Worm (Caenorhabditis elegans) whole organism, L3 larva: ENCODE data around the gene lrx-1.

ENCODE experiments used
- ZK546.5 ChIP-seq: sonication (generic microtip); optimal IDR thresholded peaks from 2 replicates; lab custom pipeline; 2017; ENCODE audit warnings: missing biosample characterization, missing genetic modification characterization
- ama-1 ChIP-seq: fragments of 150-350 bp; optimal IDR thresholded peaks from 2 replicates; lab custom pipeline; 2018
- ceh-16 ChIP-seq: sonication (generic microtip); optimal IDR thresholded peaks from 2 replicates; lab custom pipeline; 2017; ENCODE audit warnings: missing biosample characterization, missing genetic modification characterization
- ceh-82 ChIP-seq: fragments of 150-350 bp; optimal IDR thresholded peaks from 2 replicates; lab custom pipeline; 2014; ENCODE audit warnings: missing biosample characterization, missing genetic modification characterization
- ceh-9 ChIP-seq: sonication (generic microtip); optimal IDR thresholded peaks from 2 replicates; lab custom pipeline; 2018; ENCODE audit warnings: missing biosample characterization, missing genetic modification characterization
- egl-27 ChIP-seq: sonication (generic microtip); optimal IDR thresholded peaks from 4 replicates; lab custom pipeline; 2017; ENCODE audit warnings: missing biosample characterization, missing genetic modification reagents, missing genetic modification characterization
- egl-5 ChIP-seq: fragments of 150-350 bp; optimal IDR thresholded peaks from 2 replicates; lab custom pipeline; 2017; ENCODE audit warnings: missing biosample characterization, missing genetic modification reagents, missing genetic modification characterization, inconsistent platforms
- elt-1 ChIP-seq: fragments of 150-350 bp; optimal IDR thresholded peaks from 2 replicates; lab custom pipeline; 2014; ENCODE audit warnings: missing biosample characterization, missing genetic modification characterization
- elt-2 ChIP-seq: sonication (generic microtip); optimal IDR thresholded peaks from 2 replicates; lab custom pipeline; 2016; ENCODE audit warnings: missing genetic modification reagents, mild to moderate bottlenecking, missing genetic modification characterization, missing compliant biosample characterization
- elt-3 ChIP-seq, 3 experiments: fragments of 150-350 bp in 1 of 3; sonication (generic microtip) in 2 of 3; optimal IDR thresholded peaks; 2 replicates in 2 of 3; 4 replicates in 1 of 3; lab custom pipeline; 2014 to 2017; ENCODE audit warnings: missing biosample characterization in 3 of 3, missing genetic modification characterization in 3 of 3
- fkh-10 ChIP-seq: sonication (generic microtip); optimal IDR thresholded peaks from 2 replicates; lab custom pipeline; 2017; ENCODE audit warnings: missing biosample characterization, missing genetic modification reagents, missing genetic modification characterization
- fos-1 ChIP-seq: fragments of 150-350 bp; optimal IDR thresholded peaks from 2 replicates; lab custom pipeline; 2014; ENCODE audit warnings: missing biosample characterization, missing genetic modification characterization
- hmg-11 ChIP-seq: sonication (generic microtip); optimal IDR thresholded peaks from 2 replicates; lab custom pipeline; 2016; ENCODE audit warnings: missing genetic modification characterization, missing compliant biosample characterization
- jun-1 ChIP-seq: fragments of 150-350 bp; optimal IDR thresholded peaks from 2 replicates; lab custom pipeline; 2014; ENCODE audit warnings: missing biosample characterization, missing genetic modification reagents, missing genetic modification characterization
- lin-15B ChIP-seq: fragments of 150-350 bp; optimal IDR thresholded peaks from 2 replicates; lab custom pipeline; 2014; ENCODE audit warnings: missing biosample characterization, missing genetic modification characterization
- lin-39 ChIP-seq: fragments of 150-350 bp; optimal IDR thresholded peaks from 2 replicates; lab custom pipeline; 2018; ENCODE audit warnings: missing biosample characterization, missing genetic modification reagents, missing genetic modification characterization
- lsy-12 ChIP-seq: sonication (generic microtip); optimal IDR thresholded peaks from 2 replicates; lab custom pipeline; 2016; ENCODE audit warnings: mild to moderate bottlenecking, missing genetic modification characterization, missing compliant biosample characterization
- mdl-1 ChIP-seq: fragments of 150-350 bp; optimal IDR thresholded peaks from 2 replicates; lab custom pipeline; 2014; ENCODE audit warnings: missing biosample characterization, missing genetic modification characterization
- nfya-1 ChIP-seq: sonication (generic microtip); optimal IDR thresholded peaks from 2 replicates; lab custom pipeline; 2017; ENCODE audit warnings: missing genetic modification characterization, mild to moderate bottlenecking, missing compliant biosample characterization, antibody characterized with exemption, moderate library complexity; ENCODE audit not compliant: insufficient read depth
- nhr-11 ChIP-seq: fragments of 150-350 bp; optimal IDR thresholded peaks from 2 replicates; lab custom pipeline; 2014; ENCODE audit warnings: missing biosample characterization, missing genetic modification characterization
- nhr-12 ChIP-seq: fragments of 150-350 bp; optimal IDR thresholded peaks from 2 replicates; lab custom pipeline; 2014; ENCODE audit warnings: missing biosample characterization, missing genetic modification characterization
- nhr-237 ChIP-seq: fragments of 150-350 bp; optimal IDR thresholded peaks from 2 replicates; lab custom pipeline; 2014; ENCODE audit warnings: missing biosample characterization, missing genetic modification characterization
- nhr-25 ChIP-seq: sonication (generic microtip); optimal IDR thresholded peaks from 2 replicates; lab custom pipeline; 2017; ENCODE audit warnings: missing biosample characterization, missing genetic modification characterization
- nhr-28 ChIP-seq: fragments of 150-350 bp; optimal IDR thresholded peaks from 2 replicates; lab custom pipeline; 2014; ENCODE audit warnings: missing biosample characterization, missing genetic modification characterization
- nhr-43 ChIP-seq: sonication (generic microtip); optimal IDR thresholded peaks from 2 replicates; lab custom pipeline; 2016; ENCODE audit warnings: mild to moderate bottlenecking, missing genetic modification characterization, missing compliant biosample characterization; ENCODE audit not compliant: poor library complexity, severe bottlenecking
- nhr-67 ChIP-seq: fragments of 150-350 bp; optimal IDR thresholded peaks from 2 replicates; lab custom pipeline; 2014; ENCODE audit warnings: missing biosample characterization, missing genetic modification characterization
- nhr-76 ChIP-seq: fragments of 150-350 bp; sonication (generic microtip); optimal IDR thresholded peaks from 5 replicates; lab custom pipeline; 2014; ENCODE audit warnings: missing biosample characterization, missing genetic modification characterization
- nhr-77 ChIP-seq: fragments of 150-350 bp; optimal IDR thresholded peaks from 2 replicates; lab custom pipeline; 2014; ENCODE audit warnings: missing biosample characterization, missing genetic modification characterization
- pha-4 ChIP-seq: fragments of 150-350 bp; optimal IDR thresholded peaks from 2 replicates; lab custom pipeline; 2014; ENCODE audit warnings: missing biosample characterization, missing genetic modification reagents, missing genetic modification characterization
- pqm-1 ChIP-seq: fragments of 150-350 bp; optimal IDR thresholded peaks from 2 replicates; lab custom pipeline; 2017; ENCODE audit warnings: missing biosample characterization, missing genetic modification characterization, inconsistent platforms
- skn-1 ChIP-seq: fragments of 150-350 bp; optimal IDR thresholded peaks from 2 replicates; lab custom pipeline; 2014; ENCODE audit warnings: missing biosample characterization, missing genetic modification characterization
- snpc-4 ChIP-seq: fragments of 150-350 bp; optimal IDR thresholded peaks from 2 replicates; lab custom pipeline; 2014; ENCODE audit warnings: missing biosample characterization, missing genetic modification characterization
- unc-39 ChIP-seq: sonication (generic microtip); optimal IDR thresholded peaks from 4 replicates; lab custom pipeline; 2017; ENCODE audit warnings: missing biosample characterization, missing genetic modification characterization
- zag-1 ChIP-seq: fragments of 150-350 bp; optimal IDR thresholded peaks from 2 replicates; lab custom pipeline; 2014; ENCODE audit warnings: missing biosample characterization, missing genetic modification characterization
- ztf-11 ChIP-seq: fragments of 150-350 bp; optimal IDR thresholded peaks from 2 replicates; lab custom pipeline; 2014; ENCODE audit warnings: missing biosample characterization, missing genetic modification characterization
- ztf-4 ChIP-seq: fragments of 150-350 bp; optimal IDR thresholded peaks from 2 replicates; lab custom pipeline; 2014; ENCODE audit warnings: missing biosample characterization, missing genetic modification characterization

lrx-1 gene

DNA sequence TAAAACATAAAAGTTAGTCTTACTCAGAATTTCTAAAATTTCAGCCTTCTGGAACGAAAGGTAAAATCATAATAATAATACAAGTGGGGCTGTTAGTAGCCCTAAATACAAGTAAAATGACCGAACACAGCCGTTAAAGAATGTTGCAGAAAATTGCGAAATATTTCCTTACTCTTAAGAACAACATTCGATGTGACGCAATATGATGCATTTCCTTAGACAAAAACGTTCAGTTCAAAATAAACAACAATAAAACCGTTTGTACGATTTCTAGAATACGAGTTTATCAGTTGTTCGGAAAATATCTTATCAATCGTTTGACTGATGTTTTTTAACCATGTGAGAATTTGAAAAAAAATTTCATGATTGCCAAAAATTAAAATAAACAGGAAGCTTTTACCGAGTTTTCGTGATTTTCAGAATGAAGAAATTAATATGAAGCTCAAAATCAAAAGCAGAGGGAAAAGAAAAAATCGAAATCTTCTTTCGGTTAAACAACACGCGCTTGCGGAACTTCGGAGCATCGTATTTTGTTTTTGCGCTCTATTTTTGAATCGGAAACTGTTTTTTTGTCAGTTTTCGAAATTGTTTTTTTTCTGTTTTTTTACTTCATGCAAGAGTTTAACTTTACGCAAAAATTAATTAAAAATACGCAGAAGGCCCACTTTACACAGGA is 6.5 kb upstream of the lrx-1 start:
- no peak for TF ChIP-seq ztf-4
- TF ChIP-seq pha-4 (tag; lab: Kevin White, UChicago), result peak; percentile 23
- no peak for TF ChIP-seq nhr-43 (tag; lab: Kevin White, UChicago)
- no peak for TF ChIP-seq skn-1
- no peak for TF ChIP-seq nhr-12 (tag; lab: Kevin White, UChicago)
- TF ChIP-seq lin-15B (tag; lab: Kevin White, UChicago), result peak; percentile 19
- peak; percentile 63 for TF ChIP-seq elt-2 (tag; lab: Kevin White, UChicago)

- TF ChIP-seq nhr-25 (tag; lab: Kevin White, UChicago) (no peak), nhr-11 (tag; lab: Kevin White, UChicago) (no peak), fkh-10 (GFP tag; lab: Kevin White, UChicago) (no peak), ceh-16 (tag; lab: Kevin White, UChicago) (no peak), elt-2 (tag; lab: Kevin White, UChicago) (no peak), lin-39 (tag; lab: Kevin White, UChicago) (no peak)
These were observed 1.3 kb upstream of the lrx-1 start, which contains the start of gene T04H1.5 for ce11 chrV:12251041-12251440. Gene T04H1.5 (plus strand): TSS chrV:12251341.

DNA sequence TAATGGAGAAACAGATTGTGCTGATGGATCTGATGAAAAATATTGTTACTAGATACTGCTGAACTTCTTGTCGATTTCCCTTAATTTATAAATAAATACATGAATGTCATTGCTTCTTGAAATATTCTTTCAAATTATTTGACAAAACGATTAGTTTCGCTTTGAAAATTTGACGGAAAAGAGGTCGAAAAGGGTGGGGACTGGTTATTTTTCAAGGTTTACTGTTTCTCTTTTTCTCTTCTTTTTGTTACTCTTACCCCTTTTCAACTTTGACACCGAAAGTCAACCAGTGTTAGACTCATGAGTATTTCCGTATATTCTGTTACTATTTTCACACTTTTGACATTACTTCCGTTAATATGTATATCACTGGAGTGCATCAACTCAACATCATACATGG is 3.0 kb downstream of the lrx-1 start, which contains the start of gene T04H1.12:
TSS of gene T04H1.12 (plus strand) at position 301 of the 400 bp plus-strand sequence.
- no peak for TF ChIP-seq nhr-77
- TF ChIP-seq ztf-11 (tag; lab: Kevin White, UChicago), result no peak
- TF ChIP-seq nhr-43 (tag; lab: Kevin White, UChicago), result no peak

DNA sequence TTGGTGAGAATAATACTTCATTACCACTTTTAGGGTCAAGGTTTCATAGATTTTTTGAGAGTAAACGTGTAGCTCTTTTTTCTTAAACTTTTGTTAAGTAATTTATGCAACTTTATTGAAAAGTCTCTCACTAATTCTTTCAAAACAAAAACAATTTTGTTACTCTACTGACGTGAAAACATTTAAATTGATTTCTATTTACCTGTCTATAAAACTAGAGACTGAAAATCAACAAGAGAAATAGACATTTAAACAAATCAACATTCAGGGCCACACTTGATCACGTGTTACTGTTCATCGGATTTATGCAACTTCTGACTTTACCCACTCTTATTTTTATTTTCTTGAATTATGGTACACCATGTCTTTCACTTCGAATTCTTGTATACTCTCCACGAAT is 4.0 kb downstream of the lrx-1 start, which contains the start of gene ugt-55:
TSS of gene ugt-55 (plus strand) at position 301 of the 400 bp plus-strand sequence.
- TF ChIP-seq ama-1 (lab: Kevin White, UChicago), result no peak
- no peak for TF ChIP-seq nhr-76 (tag; lab: Kevin White, UChicago)
- no peak for TF ChIP-seq nhr-67
- no peak for TF ChIP-seq mdl-1 (tag; lab: Kevin White, UChicago)
- no peak for TF ChIP-seq unc-39
- no peak for TF ChIP-seq nfya-1 (tag; lab: Kevin White, UChicago)
- TF ChIP-seq ceh-9 (tag; lab: Kevin White, UChicago), result no peak
- TF ChIP-seq zag-1 (tag; lab: Kevin White, UChicago), result no peak
- TF ChIP-seq ceh-82 (tag; lab: Kevin White, UChicago), result no peak
- TF ChIP-seq fos-1, result no peak
- no peak for TF ChIP-seq snpc-4 (tag; lab: Kevin White, UChicago)
- TF ChIP-seq egl-5, result no peak
- TF ChIP-seq egl-27, result no peak
- no peak for TF ChIP-seq nhr-28 (tag; lab: Kevin White, UChicago)
- no peak for TF ChIP-seq ZK546.5
- TF ChIP-seq pqm-1 (tag; lab: Kevin White, UChicago), result no peak

DNA sequence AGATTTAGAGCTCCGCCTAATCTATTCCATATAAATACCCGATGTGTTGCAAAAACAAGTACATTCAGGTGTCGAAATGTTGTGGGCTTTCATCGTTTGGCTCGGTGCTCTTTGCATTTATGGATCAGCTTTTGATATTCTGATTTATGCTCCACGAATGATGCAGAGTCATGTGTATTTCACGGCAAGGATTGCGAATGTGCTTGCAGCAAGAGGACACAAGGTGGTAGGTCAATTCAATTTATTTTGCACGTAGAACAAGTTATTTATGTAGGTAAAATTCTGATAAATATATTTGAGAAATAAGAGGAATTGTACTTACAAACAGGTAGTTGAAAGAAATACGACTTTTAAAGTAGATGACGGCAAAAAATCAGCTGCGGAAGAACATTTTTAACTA is 6.5 kb downstream of the lrx-1 start, which contains the start of gene ugt-56:
TSS of gene ugt-56 (plus strand) at position 61 of the 400 bp plus-strand sequence.
- no peak for TF ChIP-seq ztf-4
- TF ChIP-seq nhr-11 (tag; lab: Kevin White, UChicago), result no peak
- no peak for TF ChIP-seq hmg-11 (tag; lab: Kevin White, UChicago)
- TF ChIP-seq pqm-1 (tag; lab: Kevin White, UChicago), result no peak
- TF ChIP-seq nhr-28 (tag; lab: Kevin White, UChicago), result no peak
- no peak for TF ChIP-seq jun-1 (tag; lab: Kevin White, UChicago)
- no peak for TF ChIP-seq elt-2 (tag; lab: Kevin White, UChicago)
- no peak for TF ChIP-seq lsy-12 (tag; lab: Kevin White, UChicago)
- TF ChIP-seq egl-27, result no peak
- no peak for TF ChIP-seq ama-1 (lab: Kevin White, UChicago)
- TF ChIP-seq elt-1 (tag; lab: Kevin White, UChicago), result no peak
- TF ChIP-seq nhr-237, result no peak
- TF ChIP-seq elt-3 (tag; optimal IDR thresholded peaks at IDR 0.05; lab: Kevin White, UChicago), result no peak
- TF ChIP-seq ZK546.5, result no peak
